Worm (Caenorhabditis elegans) whole organism, L4/young adult: ENCODE results near the gene Y55F3AM.5.

Experiments
- dao-5 ChIP-seq: sonication (generic microtip); optimal IDR thresholded peaks from 2 replicates; lab custom pipeline; 2016; ENCODE audit warnings: missing genotype, missing genetic modification characterization, moderate library complexity, missing compliant biosample characterization
- him-1 ChIP-seq: sonication (generic microtip); optimal IDR thresholded peaks from 2 replicates; lab custom pipeline; 2016; ENCODE audit warnings: missing genotype, missing genetic modification reagents, missing genetic modification characterization, missing compliant biosample characterization

DNA sequence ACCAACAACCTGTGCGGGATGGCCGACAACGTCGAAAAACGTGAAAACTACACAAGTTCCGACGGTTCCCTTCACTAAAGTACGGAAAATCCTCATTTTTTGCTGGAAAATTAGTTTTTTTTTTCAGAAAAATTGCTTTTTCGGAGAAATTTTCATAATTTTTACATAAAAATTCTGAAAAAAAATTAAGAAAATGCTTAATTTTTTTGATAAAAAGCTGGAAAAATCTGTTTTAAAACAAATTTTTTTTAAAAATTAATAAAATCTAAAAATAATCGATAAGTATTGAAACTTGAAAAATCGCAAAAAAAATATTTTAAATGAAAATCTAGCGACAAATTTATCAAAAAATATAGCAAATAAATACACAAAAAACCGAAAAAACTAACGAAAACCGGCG lies 6.7 kb downstream of the Y55F3AM.5 start, which contains the start of gene immp-2:
- TF ChIP-seq him-1 (tag; lab: Kevin White, UChicago) = no peak
- TF ChIP-seq dao-5 (tag; lab: Kevin White, UChicago) = no peak
